Fruit fly (Drosophila melanogaster): ENCODE data around the gene CG17219.

dm6 chr2L:3058772-3059623 lies 29.9 kb downstream of the CG17219 start:
- TF ChIP-seq Ets98B (GFP tag; IDR thresholded peaks at IDR 0.05) (peak; percentile 36), CG8301 (tag; optimal IDR thresholded peaks at IDR 0.05) (no peak), gl (tag; optimal IDR thresholded peaks at IDR 0.05) (no peak), CG34367 (tag; optimal IDR thresholded peaks at IDR 0.05) (no peak), EcR (GFP tag; optimal IDR thresholded peaks at IDR 0.05) (no peak)

All from whole organism, pupa.